Worm (Caenorhabditis elegans) whole organism, L1 larva: Measurements from ENCODE around the gene hrg-1.

Experiments used
- C04F5.9 ChIP-seq: sonication (generic microtip); optimal IDR thresholded peaks from 2 replicates; lab custom pipeline; 2016; ENCODE audit warnings: missing genetic modification characterization, missing compliant biosample characterization
- C16A3.4 ChIP-seq: fragments of 150-350 bp; optimal IDR thresholded peaks from 2 replicates; lab custom pipeline; 2014; ENCODE audit warnings: missing biosample characterization, missing genetic modification characterization
- F16B12.6 ChIP-seq: fragments of 150-350 bp; optimal IDR thresholded peaks from 2 replicates; lab custom pipeline; 2014; ENCODE audit warnings: missing biosample characterization, missing genetic modification characterization
- aha-1 ChIP-seq: fragments of 150-350 bp; optimal IDR thresholded peaks from 2 replicates; lab custom pipeline; 2014; ENCODE audit warnings: missing biosample characterization, missing genetic modification characterization
- alr-1 ChIP-seq: fragments of 200-800 bp; sonication (Bioruptor generic); optimal IDR thresholded peaks from 2 replicates; lab custom pipeline; 2018; ENCODE audit warnings: borderline replicate concordance, mild to moderate bottlenecking, missing genetic modification characterization, missing compliant biosample characterization
- ama-1 ChIP-seq: fragments of 150-350 bp; optimal IDR thresholded peaks from 2 replicates; lab custom pipeline; 2014
- blmp-1 ChIP-seq: fragments of 150-350 bp; optimal IDR thresholded peaks from 2 replicates; lab custom pipeline; 2014; ENCODE audit warnings: missing biosample characterization, missing genetic modification characterization
- ceh-63 ChIP-seq: fragments of 200-800 bp; sonication (Bioruptor generic); optimal IDR thresholded peaks from 2 replicates; lab custom pipeline; 2018; ENCODE audit warnings: mild to moderate bottlenecking, missing genetic modification characterization, missing compliant biosample characterization
- ceh-82 ChIP-seq, 3 experiments: fragments of 150-350 bp in 1 of 3; sonication (generic microtip) in 2 of 3; optimal IDR thresholded peaks; 2 replicates each; lab custom pipeline; 2014 to 2017; ENCODE audit warnings: missing biosample characterization in 3 of 3, missing genetic modification characterization in 3 of 3
- ceh-90 ChIP-seq: sonication (generic microtip); optimal IDR thresholded peaks from 2 replicates; lab custom pipeline; 2016; ENCODE audit warnings: missing genetic modification characterization, missing compliant biosample characterization
- efl-1 ChIP-seq, 4 experiments: fragments of 150-350 bp; optimal IDR thresholded peaks in 3 of 4; peaks in 1 of 4; 1 replicate in 1 of 4; 2 replicates in 3 of 4; lab custom pipeline; 2014; ENCODE audit warnings: missing biosample characterization in 2 of 4, missing genetic modification characterization in 2 of 4, missing genetic modification reagents in 2 of 4
- egl-27 ChIP-seq, 2 experiments: fragments of 150-350 bp in 1 of 2; sonication (generic microtip); optimal IDR thresholded peaks; 3 replicates each; lab custom pipeline; 2017 to 2018; ENCODE audit warnings: missing biosample characterization in 2 of 2, missing genetic modification characterization in 2 of 2, missing genetic modification reagents in 2 of 2
- elt-2 ChIP-seq: sonication (generic microtip); optimal IDR thresholded peaks from 2 replicates; lab custom pipeline; 2016; ENCODE audit warnings: missing genetic modification characterization, mild to moderate bottlenecking, inconsistent platforms, missing compliant biosample characterization, missing genetic modification reagents
- elt-3 ChIP-seq, 6 experiments: fragments of 150-350 bp in 1 of 6; sonication (generic microtip); optimal IDR thresholded peaks; 2 replicates each; lab custom pipeline; 2017 to 2018; ENCODE audit warnings: missing biosample characterization in 6 of 6, missing genetic modification characterization in 6 of 6, inconsistent platforms in 1 of 6
- ets-5 ChIP-seq: fragments of 200-800 bp; sonication (Bioruptor generic); IDR thresholded peaks from 2 replicates; pipeline ENCODE4 v1.3.6; 2022; ENCODE audit warnings: missing genetic modification characterization, missing compliant biosample characterization
- fkh-10 ChIP-seq: sonication (generic microtip); optimal IDR thresholded peaks from 2 replicates; lab custom pipeline; 2017; ENCODE audit warnings: missing biosample characterization, missing genetic modification reagents, missing genetic modification characterization
- fos-1 ChIP-seq: fragments of 150-350 bp; optimal IDR thresholded peaks from 2 replicates; lab custom pipeline; 2014; ENCODE audit warnings: missing biosample characterization, missing genetic modification characterization
- irx-1 ChIP-seq: sonication (generic microtip); optimal IDR thresholded peaks from 2 replicates; lab custom pipeline; 2016; ENCODE audit warnings: missing genetic modification characterization, missing compliant biosample characterization
- isw-1 ChIP-seq: fragments of 200-800 bp; sonication (Bioruptor generic); IDR thresholded peaks from 2 replicates; pipeline ENCODE4 v1.3.6; 2022; ENCODE audit warnings: missing genetic modification characterization, missing compliant biosample characterization
- jun-1 ChIP-seq: fragments of 150-350 bp; optimal IDR thresholded peaks from 2 replicates; lab custom pipeline; 2014; ENCODE audit warnings: missing biosample characterization, missing genetic modification reagents, missing genetic modification characterization
- lin-15B ChIP-seq: fragments of 150-350 bp; sonication (generic microtip); optimal IDR thresholded peaks from 3 replicates; lab custom pipeline; 2014; ENCODE audit warnings: missing biosample characterization, missing genetic modification characterization
- lin-35 ChIP-seq, 2 experiments: fragments of 150-350 bp; optimal IDR thresholded peaks; 2 replicates each; lab custom pipeline; 2014; ENCODE audit warnings: missing biosample characterization in 2 of 2, missing genetic modification characterization in 2 of 2, missing genetic modification reagents in 2 of 2
- lsy-2 ChIP-seq, 2 experiments: fragments of 150-350 bp; optimal IDR thresholded peaks; 2 replicates each; lab custom pipeline; 2014; ENCODE audit warnings: missing biosample characterization in 2 of 2, missing genetic modification characterization in 2 of 2
- mab-9 ChIP-seq: fragments of 200-800 bp; sonication (Bioruptor generic); IDR thresholded peaks from 2 replicates; pipeline ENCODE4 v1.3.6; 2022; ENCODE audit warnings: missing genetic modification reagents, missing genetic modification characterization, missing compliant biosample characterization
- mef-2 ChIP-seq: fragments of 150-350 bp; optimal IDR thresholded peaks from 2 replicates; lab custom pipeline; 2014; ENCODE audit warnings: missing biosample characterization, missing genetic modification characterization
- mep-1 ChIP-seq: fragments of 150-350 bp; optimal IDR thresholded peaks from 2 replicates; lab custom pipeline; 2014; ENCODE audit warnings: missing biosample characterization, missing genetic modification characterization
- nhr-11 ChIP-seq: fragments of 150-350 bp; optimal IDR thresholded peaks from 2 replicates; lab custom pipeline; 2014; ENCODE audit warnings: missing biosample characterization, missing genetic modification characterization
- nhr-19 ChIP-seq: fragments of 200-800 bp; sonication (Bioruptor generic); conservative IDR thresholded peaks from 2 replicates; pipeline ENCODE4 v1.3.6; 2022; ENCODE audit warnings: missing genetic modification characterization, missing compliant biosample characterization
- nhr-237 ChIP-seq: fragments of 150-350 bp; optimal IDR thresholded peaks from 2 replicates; lab custom pipeline; 2014; ENCODE audit warnings: missing biosample characterization, missing genetic modification characterization
- nhr-28 ChIP-seq: fragments of 150-350 bp; optimal IDR thresholded peaks from 2 replicates; lab custom pipeline; 2014; ENCODE audit warnings: missing biosample characterization, missing genetic modification characterization
- nhr-77 ChIP-seq: fragments of 150-350 bp; optimal IDR thresholded peaks from 2 replicates; lab custom pipeline; 2014; ENCODE audit warnings: missing biosample characterization, missing genetic modification characterization
- nhr-84 ChIP-seq: sonication (generic microtip); optimal IDR thresholded peaks from 2 replicates; lab custom pipeline; 2017; ENCODE audit warnings: missing biosample characterization, missing genetic modification characterization
- nhr-85 ChIP-seq: sonication (generic microtip); peaks from one replicate; lab custom pipeline; 2016; ENCODE audit warnings: missing genetic modification characterization, inconsistent platforms, missing compliant biosample characterization
- nhr-90 ChIP-seq: sonication (generic microtip); optimal IDR thresholded peaks from 2 replicates; lab custom pipeline; 2016; ENCODE audit warnings: mild to moderate bottlenecking, missing genetic modification characterization, missing compliant biosample characterization; ENCODE audit not compliant: poor library complexity
- pag-3 ChIP-seq: sonication (generic microtip); optimal IDR thresholded peaks from 2 replicates; lab custom pipeline; 2017; ENCODE audit warnings: missing genetic modification characterization, mild to moderate bottlenecking, missing compliant biosample characterization, antibody characterized with exemption, borderline replicate concordance; ENCODE audit not compliant: insufficient read depth
- pax-3 ChIP-seq: fragments of 200-800 bp; sonication (Bioruptor generic); optimal IDR thresholded peaks from 2 replicates; lab custom pipeline; 2018; ENCODE audit warnings: mild to moderate bottlenecking, missing genetic modification characterization, moderate library complexity, missing compliant biosample characterization
- pqm-1 ChIP-seq: sonication (generic microtip); optimal IDR thresholded peaks from 3 replicates; lab custom pipeline; 2017; ENCODE audit warnings: missing biosample characterization, missing genetic modification characterization
- rnt-1 ChIP-seq: sonication (generic microtip); optimal IDR thresholded peaks from 2 replicates; lab custom pipeline; 2016; ENCODE audit warnings: mild to moderate bottlenecking, missing genetic modification characterization, moderate library complexity, missing compliant biosample characterization
- skn-1 ChIP-seq: fragments of 150-350 bp; optimal IDR thresholded peaks from 2 replicates; lab custom pipeline; 2014; ENCODE audit warnings: missing biosample characterization, missing genetic modification characterization
- snpc-4 ChIP-seq: fragments of 150-350 bp; optimal IDR thresholded peaks from 2 replicates; lab custom pipeline; 2014; ENCODE audit warnings: missing biosample characterization, missing genetic modification characterization
- snu-23 ChIP-seq: sonication (generic microtip); optimal IDR thresholded peaks from 2 replicates; lab custom pipeline; 2016; ENCODE audit warnings: missing genetic modification characterization, missing compliant biosample characterization
- sptf-1 ChIP-seq: fragments of 150-350 bp; optimal IDR thresholded peaks from 2 replicates; lab custom pipeline; 2014; ENCODE audit warnings: missing biosample characterization, missing genetic modification characterization
- swsn-7 ChIP-seq: sonication (generic microtip); optimal IDR thresholded peaks from 2 replicates; lab custom pipeline; 2016; ENCODE audit warnings: missing genetic modification characterization, missing compliant biosample characterization
- tbx-2 ChIP-seq: sonication (generic microtip); optimal IDR thresholded peaks from 2 replicates; lab custom pipeline; 2016; ENCODE audit warnings: missing genetic modification characterization, missing compliant biosample characterization
- unc-130 ChIP-seq: fragments of 150-350 bp; optimal IDR thresholded peaks from 2 replicates; lab custom pipeline; 2017; ENCODE audit warnings: missing biosample characterization, missing genetic modification characterization, inconsistent platforms
- unc-86 ChIP-seq: sonication (generic microtip); optimal IDR thresholded peaks from 2 replicates; lab custom pipeline; 2016; ENCODE audit warnings: missing genetic modification characterization, missing compliant biosample characterization
- unc-98 ChIP-seq: fragments of 200-800 bp; sonication (Bioruptor generic); IDR thresholded peaks from 2 replicates; pipeline ENCODE4 v1.3.6; 2022; ENCODE audit warnings: missing genetic modification characterization, missing compliant biosample characterization
- vab-15 ChIP-seq: sonication (generic microtip); optimal IDR thresholded peaks from 2 replicates; lab custom pipeline; 2017; ENCODE audit warnings: missing genotype, mild to moderate bottlenecking, missing genetic modification characterization, missing compliant biosample characterization
- xbp-1 ChIP-seq: sonication (generic microtip); optimal IDR thresholded peaks from 2 replicates; lab custom pipeline; 2016; ENCODE audit warnings: missing genetic modification characterization, missing compliant biosample characterization
- zag-1 ChIP-seq: fragments of 150-350 bp; optimal IDR thresholded peaks from 2 replicates; lab custom pipeline; 2014; ENCODE audit warnings: missing biosample characterization, missing genetic modification characterization
- ztf-4 ChIP-seq: fragments of 150-350 bp; optimal IDR thresholded peaks from 2 replicates; lab custom pipeline; 2014; ENCODE audit warnings: missing biosample characterization, missing genetic modification characterization

hrg-1 gene

ce11 chrX:3969980-3970403 is 46.0 kb downstream of the hrg-1 start (continued):
- TF ChIP-seq fos-1 (tag; lab: Kevin White, UChicago) (peak; percentile 52), ets-5 (GFP tag; lab: Robert Waterston, UW) (no peak), nhr-77 (tag; lab: Kevin White, UChicago) (peak; percentile 77), aha-1 (tag; lab: Kevin White, UChicago) (no peak), blmp-1 (tag; lab: Kevin White, UChicago) (no peak), tbx-2 (tag; lab: Kevin White, UChicago) (peak; percentile 71), elt-3 (tag; optimal IDR thresholded peaks at IDR 0.05; lab: Kevin White, UChicago) (peak in 2 of 6 experiments; percentile 25 to 73), unc-98 (GFP tag; lab: Robert Waterston, UW) (no peak; the same call in 1 of the 2 replicates), nhr-85 (tag; lab: Kevin White, UChicago) (peak; percentile 94), nhr-28 (tag; lab: Kevin White, UChicago) (no peak), pax-3 (tag; lab: Kevin White, UChicago) (peak; percentile 32), nhr-11 (tag; lab: Kevin White, UChicago) (no peak), snu-23 (GFP tag; lab: Kevin White, UChicago) (peak; percentile 92), pqm-1 (tag; lab: Kevin White, UChicago) (no peak), lin-15B (tag; lab: Kevin White, UChicago) (peak; percentile 12), ceh-90 (tag; lab: Kevin White, UChicago) (no peak), irx-1 (tag; lab: Kevin White, UChicago) (peak; percentile 71), alr-1 (tag; lab: Kevin White, UChicago) (no peak), mab-9 (GFP tag; lab: Robert Waterston, UW) (peak; percentile 59), ama-1 (lab: Kevin White, UChicago) (no peak), nhr-84 (tag; lab: Kevin White, UChicago) (no peak), efl-1 (optimal IDR thresholded peaks at IDR 0.05; lab: Kevin White, UChicago) (peak; percentile 35 to 46), efl-1 (GFP tag; optimal IDR thresholded peaks at IDR 0.05 in 1 of 2; lab: Kevin White, UChicago) (peak; percentile 7 to 95), C16A3.4 (peak; percentile 78), egl-27 (tag; optimal IDR thresholded peaks at IDR 0.05; lab: Kevin White, UChicago) (peak in 1 of 2 experiments; percentile 41), mep-1 (tag; lab: Kevin White, UChicago) (peak; percentile 91), swsn-7 (tag; lab: Kevin White, UChicago) (peak; percentile 80), ceh-63 (GFP tag; lab: Kevin White, UChicago) (no peak), elt-2 (tag; lab: Kevin White, UChicago) (peak; percentile 71), nhr-90 (tag; lab: Kevin White, UChicago) (peak; percentile 84)

ce11 chrX:3969353-3969752 is 46.7 kb downstream of the hrg-1 start:
- TF ChIP-seq alr-1 (tag; lab: Kevin White, UChicago) (no peak), jun-1 (tag; lab: Kevin White, UChicago) (peak; percentile 58), aha-1 (tag; lab: Kevin White, UChicago) (no peak), fkh-10 (no peak), nhr-237 (no peak), rnt-1 (tag; lab: Kevin White, UChicago) (peak; percentile 66), unc-130 (no peak), pax-3 (tag; lab: Kevin White, UChicago) (no peak), ama-1 (lab: Kevin White, UChicago) (no peak), C16A3.4 (peak; percentile 15), unc-86 (tag; lab: Kevin White, UChicago) (no peak), nhr-19 (GFP tag; lab: Robert Waterston, UW) (peak; percentile 7; the same call in 1 of the 2 replicates), xbp-1 (peak; percentile 12), sptf-1 (no peak), F16B12.6 (tag; lab: Kevin White, UChicago) (no peak), nhr-11 (tag; lab: Kevin White, UChicago) (no peak), snpc-4 (tag; lab: Kevin White, UChicago) (no peak), pag-3 (tag; lab: Kevin White, UChicago) (no peak), lin-35 (GFP tag; optimal IDR thresholded peaks at IDR 0.05; lab: Kevin White, UChicago) (peak in 1 of 2 experiments; percentile 51), mep-1 (tag; lab: Kevin White, UChicago) (peak; percentile 32), vab-15 (no peak), zag-1 (tag; lab: Kevin White, UChicago) (no peak), lsy-2 (tag; optimal IDR thresholded peaks at IDR 0.05; lab: Kevin White, UChicago) (no peak), ztf-4 (tag; lab: Kevin White, UChicago) (no peak), mef-2 (tag; lab: Kevin White, UChicago) (no peak), snu-23 (GFP tag; lab: Kevin White, UChicago) (peak; percentile 19), ceh-82 (tag; optimal IDR thresholded peaks at IDR 0.05; lab: Kevin White, UChicago) (peak in 1 of 3 experiments; percentile 3), C04F5.9 (no peak), nhr-84 (tag; lab: Kevin White, UChicago) (no peak), skn-1 (tag; lab: Kevin White, UChicago) (peak; percentile 14), isw-1 (GFP tag; lab: Robert Waterston, UW) (no peak)
